Fruit fly (Drosophila melanogaster): ENCODE results near the gene CG7884.

DNA sequence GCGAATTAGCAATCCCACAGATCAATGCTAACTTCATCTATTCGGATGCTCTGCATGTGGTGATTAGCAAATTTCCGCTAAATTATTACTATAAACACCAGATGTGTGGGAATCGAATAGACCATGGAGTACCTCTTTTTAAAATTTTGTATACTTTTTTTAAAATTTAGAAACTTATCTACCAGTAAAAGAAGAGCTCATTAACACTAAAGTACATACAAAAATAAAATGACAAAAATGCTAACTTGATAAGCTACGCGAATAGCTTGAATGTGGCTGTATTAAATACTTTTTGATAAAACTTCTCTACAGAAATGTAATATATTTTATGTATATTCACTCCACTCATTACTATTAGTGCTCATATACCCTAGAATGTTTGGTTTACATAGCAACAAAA is 46.3 kb upstream of the CG7884 start:
- TF ChIP-seq dac (GFP tag; optimal IDR thresholded peaks at IDR 0.05) (no peak), acj6 (GFP tag; optimal IDR thresholded peaks at IDR 0.05) (no peak), CG9139 (GFP tag; optimal IDR thresholded peaks at IDR 0.05) (no peak)
